Worm (Caenorhabditis elegans): ENCODE measurements around the gene T02G5.14.

- no peak for TF ChIP-seq ceh-30 (tag; optimal IDR thresholded peaks at IDR 0.05)
- peak; percentile 5 for TF ChIP-seq unc-86 (tag; optimal IDR thresholded peaks at IDR 0.05)
- TF ChIP-seq fax-1 (tag; optimal IDR thresholded peaks at IDR 0.05), result peak; percentile 83
- TF ChIP-seq ama-1 (optimal IDR thresholded peaks at IDR 0.05), result no peak
- TF ChIP-seq lin-11 (tag; optimal IDR thresholded peaks at IDR 0.05), result no peak
- no peak for TF ChIP-seq pha-4 (tag; optimal IDR thresholded peaks at IDR 0.05)
- TF ChIP-seq che-1 (tag; optimal IDR thresholded peaks at IDR 0.05), result no peak
- no peak for TF ChIP-seq nhr-11 (tag; optimal IDR thresholded peaks at IDR 0.05)
- no peak for TF ChIP-seq pat-9 (tag; optimal IDR thresholded peaks at IDR 0.05)
- TF ChIP-seq odd-2 (tag; optimal IDR thresholded peaks at IDR 0.05), result no peak
- no peak for TF ChIP-seq pag-3 (tag; optimal IDR thresholded peaks at IDR 0.05; ENCODE audit: borderline replicate concordance)
- no peak for TF ChIP-seq elt-4 (tag; optimal IDR thresholded peaks at IDR 0.05)
- TF ChIP-seq ceh-18 (tag; optimal IDR thresholded peaks at IDR 0.05), result peak; percentile 51
- TF ChIP-seq unc-55 (GFP tag; optimal IDR thresholded peaks at IDR 0.05), result no peak
Measured at ce11 chrII:7072590-7073536, 11.3 kb upstream of the T02G5.14 start.

Measured in whole organism, late embryonic.